Worm (Caenorhabditis elegans) whole organism, young adult: Measurements from ENCODE around the gene Y43F8B.29.

Experiments
- B0261.1 ChIP-seq: sonication (generic microtip); optimal IDR thresholded peaks from 2 replicates; lab custom pipeline; 2016; ENCODE audit warnings: mild to moderate bottlenecking, missing genetic modification characterization, moderate library complexity, missing compliant biosample characterization
- Y56A3A.18 ChIP-seq: fragments of 200-800 bp; sonication (Bioruptor generic); IDR thresholded peaks from 2 replicates; pipeline ENCODE4 v1.3.6; 2022; ENCODE audit warnings: missing genetic modification reagents, missing genetic modification characterization, missing compliant biosample characterization
- aptf-2 ChIP-seq: fragments of 200-800 bp; sonication (Bioruptor generic); conservative IDR thresholded peaks from 2 replicates; pipeline ENCODE4 v1.3.6; 2022; ENCODE audit warnings: missing genetic modification reagents, missing genetic modification characterization, missing compliant biosample characterization
- atf-7 ChIP-seq: sonication (generic microtip); optimal IDR thresholded peaks from 2 replicates; lab custom pipeline; 2017; ENCODE audit warnings: mild to moderate bottlenecking, missing genetic modification characterization, missing compliant biosample characterization
- bed-2 ChIP-seq: fragments of 200-800 bp; sonication (Bioruptor generic); IDR thresholded peaks from 2 replicates; pipeline ENCODE4 v1.3.6; 2022; ENCODE audit warnings: missing genetic modification reagents, missing genetic modification characterization, missing compliant biosample characterization
- ccch-3 ChIP-seq: fragments of 200-800 bp; sonication (Bioruptor generic); optimal IDR thresholded peaks from 2 replicates; lab custom pipeline; 2018; ENCODE audit warnings: mild to moderate bottlenecking, missing genetic modification characterization, missing compliant biosample characterization
- ceh-40 ChIP-seq: fragments of 200-800 bp; sonication (Bioruptor generic); IDR thresholded peaks from 2 replicates; pipeline ENCODE4 v1.3.6; 2022; ENCODE audit warnings: missing genetic modification characterization, missing compliant biosample characterization
- ceh-79 ChIP-seq: sonication (generic microtip); optimal IDR thresholded peaks from 2 replicates; lab custom pipeline; 2017; ENCODE audit warnings: mild to moderate bottlenecking, missing genetic modification characterization, missing compliant biosample characterization
- die-1 ChIP-seq: sonication (generic microtip); optimal IDR thresholded peaks from 2 replicates; lab custom pipeline; 2016; ENCODE audit warnings: missing genotype, mild to moderate bottlenecking, missing genetic modification characterization, missing compliant biosample characterization
- efl-1 ChIP-seq: fragments of 150-350 bp; optimal IDR thresholded peaks from 2 replicates; lab custom pipeline; 2014; ENCODE audit warnings: missing biosample characterization, missing genetic modification reagents, missing genetic modification characterization
- egrh-3 ChIP-seq: fragments of 200-800 bp; sonication (Bioruptor generic); IDR thresholded peaks from 2 replicates; pipeline ENCODE4 v1.3.6; 2022; ENCODE audit warnings: missing genetic modification reagents, missing genetic modification characterization, missing compliant biosample characterization
- fkh-3 ChIP-seq: sonication (generic microtip); optimal IDR thresholded peaks from 2 replicates; lab custom pipeline; 2016; ENCODE audit warnings: mild to moderate bottlenecking, missing genetic modification characterization, missing compliant biosample characterization
- gei-17 ChIP-seq: fragments of 200-800 bp; sonication (Bioruptor generic); optimal IDR thresholded peaks from 2 replicates; lab custom pipeline; 2018; ENCODE audit warnings: mild to moderate bottlenecking, missing genetic modification characterization, missing compliant biosample characterization
- hmg-1.2 ChIP-seq: fragments of 200-800 bp; sonication (Bioruptor generic); IDR thresholded peaks from 2 replicates; pipeline ENCODE4 v1.3.6; 2022; ENCODE audit warnings: missing genetic modification reagents, missing genetic modification characterization, missing compliant biosample characterization
- hmg-20 ChIP-seq: fragments of 200-800 bp; sonication (Bioruptor generic); IDR thresholded peaks from 2 replicates; pipeline ENCODE4 v1.3.6; 2022; ENCODE audit warnings: missing genetic modification reagents, missing genetic modification characterization, missing compliant biosample characterization
- let-607 ChIP-seq, 2 experiments: fragments of 200-800 bp in 1 of 2; sonication (Bioruptor generic) in 1 of 2; sonication (generic microtip) in 1 of 2; optimal IDR thresholded peaks; 2 replicates each; lab custom pipeline; 2016 to 2018; ENCODE audit warnings: mild to moderate bottlenecking in 2 of 2, missing compliant biosample characterization in 2 of 2, missing genetic modification characterization in 2 of 2, moderate library complexity in 2 of 2, missing genotype in 1 of 2
- lin-26 ChIP-seq: fragments of 200-800 bp; sonication (Bioruptor generic); IDR thresholded peaks from 2 replicates; pipeline ENCODE4 v1.3.6; 2022; ENCODE audit warnings: missing genetic modification reagents, missing genetic modification characterization, missing compliant biosample characterization
- lin-35 ChIP-seq, 3 experiments: fragments of 150-350 bp in 2 of 3; sonication (generic microtip) in 1 of 3; optimal IDR thresholded peaks; 2 replicates each; lab custom pipeline; 2014 to 2018; ENCODE audit warnings: missing biosample characterization in 3 of 3, missing genetic modification characterization in 3 of 3, missing genetic modification reagents in 3 of 3
- lsl-1 ChIP-seq: fragments of 200-800 bp; sonication (Bioruptor generic); optimal IDR thresholded peaks from 2 replicates; lab custom pipeline; 2018; ENCODE audit warnings: mild to moderate bottlenecking, missing genetic modification characterization, moderate library complexity, missing compliant biosample characterization
- mes-4 ChIP-seq: sonication (generic microtip); optimal IDR thresholded peaks from 2 replicates; lab custom pipeline; 2016; ENCODE audit warnings: missing genotype, missing genetic modification characterization, missing compliant biosample characterization
- nhr-179 ChIP-seq: sonication (generic microtip); optimal IDR thresholded peaks from 2 replicates; lab custom pipeline; 2016; ENCODE audit warnings: mild to moderate bottlenecking, missing genetic modification characterization, missing compliant biosample characterization
- pbrm-1 ChIP-seq: fragments of 200-800 bp; sonication (Bioruptor generic); IDR thresholded peaks from 2 replicates; pipeline ENCODE4 v1.3.6; 2022; ENCODE audit warnings: missing genetic modification reagents, missing genetic modification characterization, missing compliant biosample characterization
- rpc-1 ChIP-seq, 2 experiments: fragments of 150-350 bp in 1 of 2; sonication (generic microtip) in 1 of 2; optimal IDR thresholded peaks; 2 replicates each; lab custom pipeline; 2014 to 2018; ENCODE audit warnings: missing biosample characterization in 1 of 2, missing genetic modification characterization in 1 of 2, missing genetic modification reagents in 1 of 2, missing genotype in 1 of 2
- sea-2 ChIP-seq: fragments of 200-800 bp; sonication (Bioruptor generic); IDR thresholded peaks from 2 replicates; pipeline ENCODE4 v1.3.6; 2022; ENCODE audit warnings: missing genetic modification characterization, missing compliant biosample characterization
- snpc-1.1 ChIP-seq: sonication (generic microtip); optimal IDR thresholded peaks from 2 replicates; lab custom pipeline; 2017; ENCODE audit warnings: missing genetic modification characterization, mild to moderate bottlenecking, missing compliant biosample characterization, antibody characterized with exemption, moderate library complexity, missing genotype, missing genetic modification reagents; ENCODE audit not compliant: insufficient read depth
- tbp1 ChIP-seq: fragments of 200-800 bp; sonication (Bioruptor generic); optimal IDR thresholded peaks from 2 replicates; lab custom pipeline; 2018; ENCODE audit warnings: mild to moderate bottlenecking, missing genetic modification characterization, missing compliant biosample characterization
- unc-130 ChIP-seq: sonication (generic microtip); optimal IDR thresholded peaks from 2 replicates; lab custom pipeline; 2016; ENCODE audit warnings: missing genetic modification reagents, missing genetic modification characterization, missing compliant biosample characterization
- unc-62 ChIP-seq: fragments of 150-350 bp; optimal IDR thresholded peaks from 2 replicates; lab custom pipeline; 2014; ENCODE audit warnings: missing biosample characterization, missing genetic modification reagents, missing genetic modification characterization
- zfh-2 ChIP-seq: fragments of 200-800 bp; sonication (Bioruptor generic); conservative IDR thresholded peaks from 2 replicates; pipeline ENCODE4 v1.3.6; 2022; ENCODE audit warnings: missing genetic modification reagents, missing genetic modification characterization, missing compliant biosample characterization
- zim-3 ChIP-seq: sonication (generic microtip); optimal IDR thresholded peaks from 2 replicates; lab custom pipeline; 2017; ENCODE audit warnings: mild to moderate bottlenecking, missing genetic modification characterization, moderate library complexity, missing compliant biosample characterization
- ztf-26 ChIP-seq: sonication (generic microtip); optimal IDR thresholded peaks from 2 replicates; lab custom pipeline; 2017; ENCODE audit warnings: missing genetic modification characterization, missing compliant biosample characterization
- ztf-28 ChIP-seq: fragments of 200-800 bp; sonication (Bioruptor generic); IDR thresholded peaks from 2 replicates; pipeline ENCODE4 v1.3.6; 2022; ENCODE audit warnings: missing genetic modification reagents, missing genetic modification characterization, missing compliant biosample characterization
- ztf-3 ChIP-seq: fragments of 200-800 bp; sonication (Bioruptor generic); optimal IDR thresholded peaks from 2 replicates; lab custom pipeline; 2018; ENCODE audit warnings: mild to moderate bottlenecking, missing genetic modification characterization, missing compliant biosample characterization

Gene Y43F8B.29

DNA sequence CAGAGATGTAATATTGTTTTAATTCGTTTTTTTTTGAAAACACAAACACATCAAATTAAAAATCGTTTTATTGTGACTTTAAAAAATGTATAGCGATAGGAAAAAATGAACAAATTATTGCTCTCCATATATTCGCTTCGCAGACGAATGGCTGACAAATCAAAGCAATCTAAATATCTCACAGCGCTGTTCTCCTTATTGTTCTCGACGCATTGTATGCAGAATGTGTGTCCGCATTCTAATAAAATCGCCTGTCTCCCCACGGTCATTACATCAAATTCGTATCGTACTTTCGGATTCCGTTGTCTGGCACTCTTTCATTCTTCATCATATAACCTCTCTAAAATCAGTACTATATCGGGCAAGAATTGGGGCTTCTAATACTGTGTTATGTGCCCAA lies 13.6 kb upstream of the Y43F8B.29 start, which contains the start of gene Y43F8B.9:
Gene Y43F8B.9 (plus strand): TSS at position 301 of the 400 bp plus-strand sequence.
- TF ChIP-seq snpc-1.1 (no peak), mes-4 (tag; lab: Kevin White, UChicago) (no peak), gei-17 (no peak), zfh-2 (GFP tag; lab: Robert Waterston, UW) (no peak), hmg-20 (no peak), bed-2 (GFP tag; lab: Robert Waterston, UW) (no peak)

DNA sequence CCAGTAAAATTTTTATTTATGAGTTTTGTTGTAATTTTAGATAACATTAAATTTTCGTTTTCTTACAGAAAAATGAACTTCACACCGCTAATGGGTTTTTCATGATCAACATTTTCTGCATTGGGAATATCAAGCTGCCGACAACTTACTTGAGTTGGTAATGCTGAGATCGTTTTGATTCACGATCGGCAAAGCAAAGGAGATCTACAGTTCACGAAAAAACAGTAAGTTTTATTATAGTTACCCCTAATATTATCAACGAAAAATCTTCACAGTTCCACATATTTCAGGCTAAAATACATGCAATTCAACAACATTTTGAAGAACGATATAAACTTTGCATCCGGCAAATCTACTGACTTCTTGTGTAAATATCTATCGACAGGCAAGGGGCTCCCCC lies 8.9 kb upstream of the Y43F8B.29 start, which contains the start of gene Y43F8B.22:
Gene Y43F8B.22 (plus strand): TSS at position 301 of the 400 bp plus-strand sequence.
- TF ChIP-seq let-607 (tag; optimal IDR thresholded peaks at IDR 0.05; lab: Kevin White, UChicago): no peak
- TF ChIP-seq unc-130: no peak
- no peak for TF ChIP-seq egrh-3 (GFP tag; lab: Robert Waterston, UW)
- no peak for TF ChIP-seq ztf-3 (GFP tag; lab: Kevin White, UChicago)
- no peak for TF ChIP-seq Y56A3A.18 (GFP tag; lab: Robert Waterston, UW)
- no peak for TF ChIP-seq ceh-40 (GFP tag; lab: Robert Waterston, UW)
- no peak for TF ChIP-seq die-1 (tag; lab: Kevin White, UChicago)
- TF ChIP-seq efl-1 (GFP tag; lab: Kevin White, UChicago): no peak
- TF ChIP-seq ceh-79 (tag; lab: Kevin White, UChicago): no peak
- no peak for TF ChIP-seq ccch-3 (GFP tag; lab: Kevin White, UChicago)

DNA sequence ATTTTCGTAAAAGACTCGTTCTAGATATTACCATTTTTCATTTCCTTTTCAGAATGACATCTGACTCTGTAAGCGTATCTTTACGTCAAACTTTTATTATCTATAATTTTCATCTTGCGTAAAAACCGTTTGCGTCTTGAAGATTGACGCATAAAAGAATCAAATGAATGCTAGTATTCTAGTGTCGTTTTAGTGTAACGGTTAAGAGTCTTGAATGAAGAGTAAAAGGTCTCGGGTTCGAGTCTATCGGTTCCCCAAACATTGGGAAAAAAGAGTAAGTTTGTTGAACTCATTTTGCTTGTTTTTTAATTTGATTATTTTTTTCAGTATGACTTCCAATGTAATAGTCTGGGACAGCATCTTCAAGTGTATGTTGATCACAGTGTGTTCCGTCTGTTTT lies 6.9 kb upstream of the Y43F8B.29 start, which contains the start of gene Y43F8B.17:
Gene Y43F8B.17 (plus strand): TSS at position 215 of the 400 bp plus-strand sequence.
- no peak for TF ChIP-seq atf-7
- TF ChIP-seq rpc-1 (optimal IDR thresholded peaks at IDR 0.05; lab: Kevin White, UChicago): peak; percentile 51
- peak; percentile 71 for TF ChIP-seq rpc-1 (tag; optimal IDR thresholded peaks at IDR 0.05; lab: Kevin White, UChicago)
- TF ChIP-seq egrh-3 (GFP tag; lab: Robert Waterston, UW): no peak
- no peak for TF ChIP-seq ztf-28 (GFP tag; lab: Robert Waterston, UW)
- TF ChIP-seq tbp1 (GFP tag; lab: Kevin White, UChicago): peak; percentile 84
- peak; percentile 62 for TF ChIP-seq B0261.1 (tag; lab: Kevin White, UChicago)

DNA sequence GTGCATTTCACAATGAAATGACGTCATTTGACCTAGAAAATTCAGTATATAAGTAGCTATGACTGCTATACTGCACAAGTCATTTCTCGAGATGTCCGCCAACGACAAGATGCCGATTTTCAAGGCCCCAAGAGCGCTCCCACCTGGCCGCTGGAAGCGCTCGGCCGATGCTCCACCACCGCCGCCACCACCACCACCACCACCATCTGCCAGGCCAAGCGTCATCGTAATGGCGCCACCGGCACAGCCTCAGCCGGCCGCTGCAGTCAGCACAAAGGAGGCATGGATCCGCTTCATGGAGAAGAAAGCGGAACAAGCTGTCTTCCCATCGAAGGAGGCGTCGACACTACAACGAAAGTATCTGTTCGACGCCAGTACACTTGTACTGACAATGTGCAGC lies 6.1 kb upstream of the Y43F8B.29 start, which contains the start of gene Y43F8B.28:
Gene Y43F8B.28 (plus strand): TSS at position 59 of the 400 bp plus-strand sequence.
- 0 out of 2 replicates have a peak, but pooled peaks have one; percentile 10 for TF ChIP-seq lin-26 (GFP tag; lab: Robert Waterston, UW)
- TF ChIP-seq zfh-2 (GFP tag; lab: Robert Waterston, UW): peak; percentile 87
- TF ChIP-seq pbrm-1 (GFP tag; lab: Robert Waterston, UW): no peak
- TF ChIP-seq egrh-3 (GFP tag; lab: Robert Waterston, UW): peak; percentile 88
- TF ChIP-seq ztf-26 (tag; lab: Kevin White, UChicago): no peak
- no peak for TF ChIP-seq lsl-1 (GFP tag; lab: Kevin White, UChicago)

DNA sequence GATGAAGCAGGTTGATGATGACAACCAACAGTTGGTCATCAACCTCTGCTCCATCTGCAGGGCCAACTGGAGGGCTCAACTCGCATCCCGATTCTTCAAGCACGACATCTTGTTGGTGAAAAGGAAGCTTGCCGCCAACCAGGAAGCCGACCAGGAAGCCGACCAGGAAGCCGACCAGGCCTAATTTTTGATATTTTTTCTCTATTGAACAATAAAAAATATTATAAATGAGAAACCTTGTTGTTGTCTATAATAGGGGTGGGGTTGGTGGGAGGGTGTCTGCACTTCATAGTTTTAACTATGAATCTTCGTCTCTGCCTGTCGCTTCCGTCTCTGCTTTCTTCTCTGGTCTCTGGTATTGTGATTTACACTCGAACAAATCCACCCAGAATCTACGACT lies 5.7 kb upstream of the Y43F8B.29 start, which contains the start of gene Y43F8B.18:
Gene Y43F8B.18 (plus strand): TSS at position 301 of the 400 bp plus-strand sequence.
- no peak for TF ChIP-seq efl-1 (GFP tag; lab: Kevin White, UChicago)
- TF ChIP-seq zim-3 (tag; lab: Kevin White, UChicago): no peak
- TF ChIP-seq sea-2 (GFP tag; lab: Robert Waterston, UW): no peak
- no peak for TF ChIP-seq lin-35 (GFP tag; optimal IDR thresholded peaks at IDR 0.05; lab: Kevin White, UChicago)
- no peak for TF ChIP-seq hmg-1.2 (GFP tag; lab: Robert Waterston, UW)
- TF ChIP-seq nhr-179 (tag; lab: Kevin White, UChicago): no peak
- no peak for TF ChIP-seq aptf-2 (GFP tag; lab: Robert Waterston, UW)
- no peak for TF ChIP-seq fkh-3 (tag; lab: Kevin White, UChicago)
- TF ChIP-seq unc-62 (GFP tag; lab: Kevin White, UChicago): no peak
